Worm (Caenorhabditis elegans) whole organism, young adult: Measurements from ENCODE around the gene spp-16.

Source experiments
- B0336.3 ChIP-seq: fragments of 200-800 bp; sonication (Bioruptor generic); IDR thresholded peaks from 2 replicates; pipeline ENCODE4 v1.3.6; 2022; ENCODE audit warnings: missing genetic modification characterization, missing compliant biosample characterization
- C06A6.2 ChIP-seq: fragments of 200-800 bp; sonication (Bioruptor generic); conservative IDR thresholded peaks from 2 replicates; pipeline ENCODE4 v1.3.6; 2022; ENCODE audit warnings: missing genetic modification characterization, missing compliant biosample characterization
- C17E4.6 ChIP-seq: fragments of 200-800 bp; sonication (Bioruptor generic); IDR thresholded peaks from 2 replicates; pipeline ENCODE4 v1.3.6; 2022; ENCODE audit warnings: missing genetic modification reagents, missing genetic modification characterization, missing compliant biosample characterization
- F22D6.2 ChIP-seq: sonication (generic microtip); optimal IDR thresholded peaks from 2 replicates; lab custom pipeline; 2016; ENCODE audit warnings: mild to moderate bottlenecking, missing genetic modification characterization, missing compliant biosample characterization
- F33H1.4 ChIP-seq: fragments of 200-800 bp; sonication (Bioruptor generic); IDR thresholded peaks from 2 replicates; pipeline ENCODE4 v1.3.6; 2022; ENCODE audit warnings: missing genetic modification reagents, missing genetic modification characterization, missing compliant biosample characterization
- F55B11.4 ChIP-seq: sonication (generic microtip); optimal IDR thresholded peaks from 2 replicates; lab custom pipeline; 2016; ENCODE audit warnings: missing compliant biosample characterization, missing genetic modification characterization, borderline replicate concordance; ENCODE audit not compliant: insufficient read depth
- F57A8.1 ChIP-seq: fragments of 200-800 bp; sonication (Bioruptor generic); optimal IDR thresholded peaks from 2 replicates; lab custom pipeline; 2018; ENCODE audit warnings: mild to moderate bottlenecking, missing genetic modification characterization, moderate library complexity, missing compliant biosample characterization
- K11D2.4 ChIP-seq: fragments of 200-800 bp; sonication (Bioruptor generic); IDR thresholded peaks from 2 replicates; pipeline ENCODE4 v1.3.6; 2022; ENCODE audit warnings: missing genetic modification reagents, missing genetic modification characterization, missing compliant biosample characterization
- Y95B8A.8 ChIP-seq: fragments of 200-800 bp; sonication (Bioruptor generic); IDR thresholded peaks from 2 replicates; pipeline ENCODE4 v1.3.6; 2022; ENCODE audit warnings: missing genetic modification reagents, missing genetic modification characterization, missing compliant biosample characterization
- ZK185.1 ChIP-seq: sonication (generic microtip); optimal IDR thresholded peaks from 2 replicates; lab custom pipeline; 2016; ENCODE audit warnings: mild to moderate bottlenecking, missing genetic modification characterization, missing compliant biosample characterization; ENCODE audit not compliant: poor library complexity, severe bottlenecking
- akir-1 ChIP-seq: fragments of 200-800 bp; sonication (Bioruptor generic); optimal IDR thresholded peaks from 2 replicates; lab custom pipeline; 2018; ENCODE audit warnings: mild to moderate bottlenecking, missing genetic modification characterization, moderate library complexity, missing compliant biosample characterization
- ama-1 ChIP-seq, 3 experiments: fragments of 150-350 bp in 1 of 3; sonication (generic microtip) in 2 of 3; optimal IDR thresholded peaks; 2 replicates each; lab custom pipeline; 2014 to 2018; ENCODE audit warnings: missing biosample characterization in 2 of 3, missing genetic modification characterization in 2 of 3, missing genetic modification reagents in 2 of 3
- aptf-2 ChIP-seq: fragments of 200-800 bp; sonication (Bioruptor generic); conservative IDR thresholded peaks from 2 replicates; pipeline ENCODE4 v1.3.6; 2022; ENCODE audit warnings: missing genetic modification reagents, missing genetic modification characterization, missing compliant biosample characterization
- aptf-3 ChIP-seq: fragments of 200-800 bp; sonication (Bioruptor generic); IDR thresholded peaks from 2 replicates; pipeline ENCODE4 v1.3.6; 2022; ENCODE audit warnings: missing genetic modification characterization, missing compliant biosample characterization
- attf-5 ChIP-seq: fragments of 200-800 bp; sonication (Bioruptor generic); optimal IDR thresholded peaks from 2 replicates; lab custom pipeline; 2018; ENCODE audit warnings: mild to moderate bottlenecking, missing genetic modification characterization, missing compliant biosample characterization
- bed-2 ChIP-seq: fragments of 200-800 bp; sonication (Bioruptor generic); IDR thresholded peaks from 2 replicates; pipeline ENCODE4 v1.3.6; 2022; ENCODE audit warnings: missing genetic modification reagents, missing genetic modification characterization, missing compliant biosample characterization
- ceh-100 ChIP-seq: fragments of 200-800 bp; sonication (Bioruptor generic); IDR thresholded peaks from 2 replicates; pipeline ENCODE4 v1.3.6; 2022; ENCODE audit warnings: missing genetic modification reagents, missing genetic modification characterization, missing compliant biosample characterization
- hlh-12 ChIP-seq: sonication (generic microtip); optimal IDR thresholded peaks from 2 replicates; lab custom pipeline; 2016; ENCODE audit warnings: missing genetic modification characterization, missing compliant biosample characterization
- hmg-20 ChIP-seq: fragments of 200-800 bp; sonication (Bioruptor generic); IDR thresholded peaks from 2 replicates; pipeline ENCODE4 v1.3.6; 2022; ENCODE audit warnings: missing genetic modification reagents, missing genetic modification characterization, missing compliant biosample characterization
- hsf-1 ChIP-seq: fragments of 200-800 bp; sonication (Bioruptor generic); IDR thresholded peaks from 2 replicates; pipeline ENCODE4 v1.3.6; 2022; ENCODE audit warnings: missing genetic modification reagents, missing genetic modification characterization, missing compliant biosample characterization
- lin-26 ChIP-seq: fragments of 200-800 bp; sonication (Bioruptor generic); IDR thresholded peaks from 2 replicates; pipeline ENCODE4 v1.3.6; 2022; ENCODE audit warnings: missing genetic modification reagents, missing genetic modification characterization, missing compliant biosample characterization
- lsl-1 ChIP-seq: fragments of 200-800 bp; sonication (Bioruptor generic); optimal IDR thresholded peaks from 2 replicates; lab custom pipeline; 2018; ENCODE audit warnings: mild to moderate bottlenecking, missing genetic modification characterization, moderate library complexity, missing compliant biosample characterization
- madf-10 ChIP-seq: sonication (generic microtip); optimal IDR thresholded peaks from 2 replicates; lab custom pipeline; 2016; ENCODE audit warnings: mild to moderate bottlenecking, missing genetic modification characterization, missing compliant biosample characterization
- madf-6 ChIP-seq: fragments of 200-800 bp; sonication (Bioruptor generic); IDR thresholded peaks from 2 replicates; pipeline ENCODE4 v1.3.6; 2022; ENCODE audit warnings: missing genetic modification reagents, missing genetic modification characterization, missing compliant biosample characterization
- mel-28 ChIP-seq: sonication (generic microtip); optimal IDR thresholded peaks from 2 replicates; lab custom pipeline; 2016; ENCODE audit warnings: borderline replicate concordance, mild to moderate bottlenecking, missing genetic modification characterization, missing compliant biosample characterization
- rcor-1 ChIP-seq: fragments of 200-800 bp; sonication (Bioruptor generic); IDR thresholded peaks from 2 replicates; pipeline ENCODE4 v1.3.6; 2022; ENCODE audit warnings: missing genetic modification reagents, missing genetic modification characterization, missing compliant biosample characterization
- rpc-1 ChIP-seq, 2 experiments: fragments of 150-350 bp in 1 of 2; sonication (generic microtip) in 1 of 2; optimal IDR thresholded peaks; 2 replicates each; lab custom pipeline; 2014 to 2018; ENCODE audit warnings: missing biosample characterization in 1 of 2, missing genetic modification characterization in 1 of 2, missing genetic modification reagents in 1 of 2, missing genotype in 1 of 2
- sdz-38 ChIP-seq: sonication (generic microtip); optimal IDR thresholded peaks from 2 replicates; lab custom pipeline; 2016; ENCODE audit warnings: missing genotype, missing genetic modification characterization, missing compliant biosample characterization
- snpc-1.1 ChIP-seq: sonication (generic microtip); optimal IDR thresholded peaks from 2 replicates; lab custom pipeline; 2017; ENCODE audit warnings: missing genetic modification characterization, mild to moderate bottlenecking, missing compliant biosample characterization, antibody characterized with exemption, moderate library complexity, missing genotype, missing genetic modification reagents; ENCODE audit not compliant: insufficient read depth
- snpc-4 ChIP-seq, 5 experiments: fragments of 150-350 bp in 1 of 5; sonication (generic microtip) in 4 of 5; optimal IDR thresholded peaks; 2 replicates each; lab custom pipeline; 2014 to 2018; ENCODE audit warnings: missing genetic modification characterization in 5 of 5, missing biosample characterization in 3 of 5, antibody characterized with exemption in 2 of 5, mild to moderate bottlenecking in 2 of 5, missing compliant biosample characterization in 2 of 5, missing genotype in 2 of 5, moderate library complexity in 2 of 5, missing genetic modification reagents in 1 of 5
- tbp1 ChIP-seq: fragments of 200-800 bp; sonication (Bioruptor generic); optimal IDR thresholded peaks from 2 replicates; lab custom pipeline; 2018; ENCODE audit warnings: mild to moderate bottlenecking, missing genetic modification characterization, missing compliant biosample characterization
- tlf-1 ChIP-seq: fragments of 200-800 bp; sonication (Bioruptor generic); optimal IDR thresholded peaks from 2 replicates; lab custom pipeline; 2018; ENCODE audit warnings: mild to moderate bottlenecking, missing genetic modification characterization, missing compliant biosample characterization
- xnd-1 ChIP-seq: sonication (generic microtip); optimal IDR thresholded peaks from 2 replicates; lab custom pipeline; 2016; ENCODE audit warnings: missing genotype, missing genetic modification reagents, missing genetic modification characterization, missing compliant biosample characterization
- zfh-2 ChIP-seq: fragments of 200-800 bp; sonication (Bioruptor generic); conservative IDR thresholded peaks from 2 replicates; pipeline ENCODE4 v1.3.6; 2022; ENCODE audit warnings: missing genetic modification reagents, missing genetic modification characterization, missing compliant biosample characterization
- zim-3 ChIP-seq: sonication (generic microtip); optimal IDR thresholded peaks from 2 replicates; lab custom pipeline; 2017; ENCODE audit warnings: mild to moderate bottlenecking, missing genetic modification characterization, moderate library complexity, missing compliant biosample characterization
- ztf-22 ChIP-seq: fragments of 200-800 bp; sonication (Bioruptor generic); optimal IDR thresholded peaks from 2 replicates; lab custom pipeline; 2018; ENCODE audit warnings: mild to moderate bottlenecking, missing genetic modification characterization, moderate library complexity, missing compliant biosample characterization
- ztf-28 ChIP-seq: fragments of 200-800 bp; sonication (Bioruptor generic); IDR thresholded peaks from 2 replicates; pipeline ENCODE4 v1.3.6; 2022; ENCODE audit warnings: missing genetic modification reagents, missing genetic modification characterization, missing compliant biosample characterization
- ztf-3 ChIP-seq: fragments of 200-800 bp; sonication (Bioruptor generic); optimal IDR thresholded peaks from 2 replicates; lab custom pipeline; 2018; ENCODE audit warnings: mild to moderate bottlenecking, missing genetic modification characterization, missing compliant biosample characterization

spp-16 gene

ce11 chrV:10923229-10923628, 22.1 kb upstream of the spp-16 start, which contains the start of gene F58B4.7:
Gene F58B4.7, minus strand, starts transcription at chrV:10923329.
- TF ChIP-seq bed-2 (GFP tag; lab: Robert Waterston, UW) (no peak), aptf-2 (GFP tag; lab: Robert Waterston, UW) (no peak), B0336.3 (GFP tag; lab: Robert Waterston, UW) (no peak), ZK185.1 (tag; lab: Kevin White, UChicago) (no peak), snpc-1.1 (tag; lab: Kevin White, UChicago) (no peak), zim-3 (tag; lab: Kevin White, UChicago) (no peak), F22D6.2 (no peak), ztf-22 (no peak), akir-1 (no peak)
- TF ChIP-seq, all 124 proteins: peak for 0

ce11 chrV:10921747-10922146, 20.6 kb upstream of the spp-16 start, which contains the start of gene nas-31:
Gene nas-31, minus strand, starts transcription at chrV:10921847.
- TF ChIP-seq rpc-1 (optimal IDR thresholded peaks at IDR 0.05; lab: Kevin White, UChicago) (no peak), rpc-1 (tag; optimal IDR thresholded peaks at IDR 0.05; lab: Kevin White, UChicago) (no peak), aptf-3 (no peak), hlh-12 (tag; lab: Kevin White, UChicago) (no peak), lin-26 (no peak), ceh-100 (GFP tag; lab: Robert Waterston, UW) (no peak)
- TF ChIP-seq, all 124 proteins: peak for 0

DNA sequence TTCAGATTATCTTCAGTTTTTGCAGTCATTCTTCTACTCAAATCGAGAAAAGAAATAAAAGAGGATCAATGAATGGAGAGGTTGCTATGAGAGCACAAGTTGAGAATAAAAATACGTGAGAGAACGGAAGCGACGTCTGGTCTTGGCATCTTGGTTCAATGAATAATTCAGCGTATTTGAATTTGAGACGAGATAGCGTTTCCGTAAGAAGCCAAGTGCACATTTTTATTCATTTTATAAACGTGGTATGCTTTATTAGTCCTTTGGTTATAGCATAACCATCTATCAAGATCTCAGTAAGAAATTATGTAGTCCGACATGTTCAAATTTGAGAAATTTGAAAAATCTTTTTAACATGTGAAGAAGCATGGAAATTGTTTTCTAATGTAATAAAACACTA, 17.3 kb upstream of the spp-16 start, which contains the start of gene F58B4.2:
TSS of gene F58B4.2 (minus strand) at position 101 of the 400 bp plus-strand sequence.
- TF ChIP-seq ztf-3 (GFP tag; lab: Kevin White, UChicago) (no peak), snpc-4 (GFP tag; optimal IDR thresholded peaks at IDR 0.05; lab: Kevin White, UChicago) (no peak), snpc-4 (tag; optimal IDR thresholded peaks at IDR 0.05; lab: Kevin White, UChicago) (no peak), hmg-20 (no peak), ztf-28 (no peak), tlf-1 (no peak), rcor-1 (no peak), mel-28 (tag; lab: Kevin White, UChicago) (no peak), snpc-1.1 (tag; lab: Kevin White, UChicago) (no peak), F57A8.1 (GFP tag; lab: Kevin White, UChicago) (no peak), tbp1 (GFP tag; lab: Kevin White, UChicago) (no peak), zfh-2 (GFP tag; lab: Robert Waterston, UW) (no peak), lin-26 (no peak), madf-10 (tag; lab: Kevin White, UChicago) (no peak)

ce11 chrV:10915922-10916321, 14.8 kb upstream of the spp-16 start:
- no peak for TF ChIP-seq F22D6.2

DNA sequence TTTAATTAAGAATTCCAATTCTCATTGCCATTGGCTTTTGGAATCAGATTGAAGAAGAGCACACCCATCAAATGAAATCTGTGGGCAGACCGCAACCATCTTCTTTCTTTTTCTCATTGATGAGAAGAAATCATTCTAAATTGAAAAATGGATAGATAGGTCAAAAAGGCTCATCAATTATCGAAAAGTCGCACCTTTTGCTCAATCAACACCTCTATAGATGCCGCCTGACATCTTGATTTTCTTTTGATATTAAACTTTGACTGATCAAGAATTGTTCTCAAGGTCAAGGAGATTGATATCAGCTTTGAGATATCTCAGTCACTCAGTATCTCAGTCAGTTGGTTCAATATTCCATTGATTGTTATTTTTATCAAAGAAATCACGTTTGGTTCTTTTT, 8.9 kb upstream of the spp-16 start:
- TF ChIP-seq hsf-1 (GFP tag; lab: Robert Waterston, UW), result no peak
- TF ChIP-seq sdz-38 (tag; lab: Kevin White, UChicago), result no peak
- TF ChIP-seq C17E4.6 (GFP tag; lab: Robert Waterston, UW), result no peak
- no peak for TF ChIP-seq K11D2.4 (GFP tag; lab: Robert Waterston, UW)
- no peak for TF ChIP-seq zfh-2 (GFP tag; lab: Robert Waterston, UW)
- TF ChIP-seq xnd-1 (tag; lab: Kevin White, UChicago), result no peak
- no peak for TF ChIP-seq F55B11.4 (tag; lab: Kevin White, UChicago)
- TF ChIP-seq C06A6.2 (GFP tag; lab: Robert Waterston, UW), result no peak
- no peak for TF ChIP-seq lsl-1 (GFP tag; lab: Kevin White, UChicago)
- no peak for TF ChIP-seq hlh-12 (tag; lab: Kevin White, UChicago)
- no peak for TF ChIP-seq madf-6 (GFP tag; lab: Robert Waterston, UW)
- TF ChIP-seq attf-5, result no peak
- TF ChIP-seq Y95B8A.8 (GFP tag; lab: Robert Waterston, UW), result no peak
- TF ChIP-seq ztf-22, result no peak
- no peak for TF ChIP-seq ama-1 (optimal IDR thresholded peaks at IDR 0.05; lab: Kevin White, UChicago)
- TF ChIP-seq ama-1 (GFP tag; optimal IDR thresholded peaks at IDR 0.05; lab: Kevin White, UChicago), result no peak
- no peak for TF ChIP-seq F33H1.4
- TF ChIP-seq, all 124 proteins: peak for 0
